Fruit fly (Drosophila melanogaster) whole organism, pupa: ENCODE results near the gene CG11370.

Experiments
- CG10348 ChIP-seq: fragments of 200-800 bp; sonication (Bioruptor generic); IDR thresholded peaks from 2 replicates; pipeline ENCODE4 v1.3.6; 2022; ENCODE audit warnings: missing biosample characterization, missing genetic modification characterization
- CG13204 ChIP-seq: fragments of 200-800 bp; sonication (Bioruptor generic); optimal IDR thresholded peaks from 2 replicates; lab custom pipeline; 2018; ENCODE audit warnings: missing biosample characterization, mild to moderate bottlenecking, missing genetic modification characterization, moderate library complexity
- CG14655 ChIP-seq: fragments of 200-800 bp; sonication (Bioruptor generic); optimal IDR thresholded peaks from 3 replicates; lab custom pipeline; 2017; ENCODE audit warnings: mild to moderate bottlenecking, missing biosample characterization, missing genetic modification reagents, missing genetic modification characterization
- CG15710 ChIP-seq: fragments of 200-800 bp; sonication (Bioruptor generic); optimal IDR thresholded peaks from 2 replicates; lab custom pipeline; 2018; ENCODE audit warnings: missing biosample characterization, mild to moderate bottlenecking, missing genetic modification characterization, moderate library complexity
- CG8159 ChIP-seq: fragments of 200-800 bp; sonication (Bioruptor generic); optimal IDR thresholded peaks from 3 replicates; lab custom pipeline; 2018; ENCODE audit warnings: missing biosample characterization, mild to moderate bottlenecking, missing genetic modification characterization, moderate library complexity
- CG8301 ChIP-seq: fragments of 200-800 bp; sonication (Bioruptor generic); optimal IDR thresholded peaks from 2 replicates; lab custom pipeline; 2018; ENCODE audit warnings: missing biosample characterization, mild to moderate bottlenecking, missing genetic modification characterization
- CG9948 ChIP-seq: fragments of 200-800 bp; sonication (Bioruptor generic); optimal IDR thresholded peaks from 2 replicates; lab custom pipeline; 2018; ENCODE audit warnings: missing biosample characterization, mild to moderate bottlenecking, missing genetic modification characterization, moderate library complexity
- EcR ChIP-seq: fragments of 200-800 bp; sonication (Bioruptor generic); optimal IDR thresholded peaks from 3 replicates; lab custom pipeline; 2019; ENCODE audit warnings: missing biosample characterization, missing genetic modification characterization, mild to moderate bottlenecking, moderate library complexity, missing genetic modification reagents
- Ets98B ChIP-seq: fragments of 200-800 bp; sonication (Bioruptor generic); IDR thresholded peaks from 2 replicates; pipeline ENCODE4 v1.3.6; 2022; ENCODE audit warnings: missing biosample characterization, missing genetic modification characterization
- Pif1B ChIP-seq: fragments of 200-800 bp; sonication (Bioruptor generic); optimal IDR thresholded peaks from 3 replicates; lab custom pipeline; 2016; ENCODE audit warnings: missing biosample characterization, missing genetic modification characterization
- fd96Ca ChIP-seq: fragments of 200-800 bp; sonication (Bioruptor generic); IDR thresholded peaks from 3 replicates; pipeline ENCODE4 v1.3.6; 2022; ENCODE audit warnings: missing biosample characterization, missing genetic modification characterization

DNA sequence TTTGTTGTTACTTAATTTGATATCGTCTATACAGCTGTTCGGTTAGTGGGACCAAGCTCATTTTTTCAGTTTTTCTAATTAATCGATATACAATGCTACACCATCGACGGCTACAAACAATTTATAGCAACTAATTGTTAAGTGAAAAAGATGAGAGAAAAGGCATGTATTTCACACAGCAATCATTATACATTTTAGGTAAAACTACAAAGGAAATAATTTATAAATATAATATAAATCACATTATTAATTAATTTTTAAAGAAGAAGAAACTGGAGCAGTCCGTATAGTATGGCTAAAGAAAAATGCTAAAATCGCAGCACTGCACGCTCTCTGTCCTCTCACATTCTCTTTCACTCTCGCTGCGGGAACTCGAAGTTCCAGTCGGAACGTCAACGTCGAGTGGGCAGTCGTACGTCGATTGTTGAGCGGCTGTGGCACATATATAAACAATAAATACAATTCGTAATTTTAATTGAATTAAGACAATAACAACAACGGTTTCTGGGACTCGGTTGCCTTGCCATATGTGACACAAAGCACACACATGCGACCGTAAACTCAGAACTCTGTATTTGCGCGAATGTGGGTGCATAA is 15.9 kb downstream of the CG11370 start, which contains the start of the genes CG14450 and CG11367:
- TF ChIP-seq CG8301 = no peak
- no peak for TF ChIP-seq CG10348
- TF ChIP-seq fd96Ca (GFP tag; lab: Robert Waterston, UW) = no peak
- no peak for TF ChIP-seq CG15710 (tag; lab: Kevin White, UChicago)
- TF ChIP-seq Ets98B = peak; percentile 26; the same call in 1 of the 2 replicates
- peak; percentile 67 for TF ChIP-seq CG13204
- TF ChIP-seq CG9948 (tag; lab: Kevin White, UChicago) = no peak
- peak; percentile 55 for TF ChIP-seq Pif1B (GFP tag; lab: Kevin White, UChicago)
- TF ChIP-seq CG8159 = no peak
- no peak for TF ChIP-seq CG14655 (GFP tag; lab: Kevin White, UChicago)
- TF ChIP-seq EcR (GFP tag; lab: Kevin White, UChicago) = peak; percentile 18
